Worm (Caenorhabditis elegans): ENCODE measurements around the gene Y57E12AL.6.

DNA sequence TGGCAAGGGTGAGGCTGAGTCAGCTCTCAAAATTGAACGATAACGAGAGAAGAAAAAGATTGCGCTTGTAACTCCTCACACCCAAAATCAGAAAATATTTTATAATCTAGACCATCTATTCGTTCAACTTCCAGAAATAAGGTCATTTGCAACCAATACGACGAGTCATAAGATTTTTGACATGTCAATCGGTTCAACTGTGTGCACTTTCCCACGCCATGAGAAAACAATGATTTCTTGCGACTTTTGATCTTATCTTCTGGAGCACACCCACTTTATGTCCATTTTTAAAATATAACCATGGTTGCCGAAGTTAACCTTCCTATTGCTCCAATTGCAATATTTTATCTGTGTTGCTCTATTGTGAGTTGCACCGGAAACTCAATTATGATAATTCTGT is 43.2 kb downstream of the Y57E12AL.6 start, which contains the start of gene srsx-32:
- TF ChIP-seq ces-1 (GFP tag; optimal IDR thresholded peaks at IDR 0.05) (no peak), ama-1 (optimal IDR thresholded peaks at IDR 0.05) (no peak), unc-98 (GFP tag; IDR thresholded peaks at IDR 0.05) (no peak), mep-1 (tag; optimal IDR thresholded peaks at IDR 0.05) (no peak), alr-1 (tag; optimal IDR thresholded peaks at IDR 0.05; ENCODE audit: borderline replicate concordance) (no peak), xbp-1 (tag; optimal IDR thresholded peaks at IDR 0.05) (no peak), nhr-84 (tag; optimal IDR thresholded peaks at IDR 0.05) (no peak)
